Fruit fly (Drosophila melanogaster): ENCODE results near the gene CG33229.

CG33229 gene

DNA sequence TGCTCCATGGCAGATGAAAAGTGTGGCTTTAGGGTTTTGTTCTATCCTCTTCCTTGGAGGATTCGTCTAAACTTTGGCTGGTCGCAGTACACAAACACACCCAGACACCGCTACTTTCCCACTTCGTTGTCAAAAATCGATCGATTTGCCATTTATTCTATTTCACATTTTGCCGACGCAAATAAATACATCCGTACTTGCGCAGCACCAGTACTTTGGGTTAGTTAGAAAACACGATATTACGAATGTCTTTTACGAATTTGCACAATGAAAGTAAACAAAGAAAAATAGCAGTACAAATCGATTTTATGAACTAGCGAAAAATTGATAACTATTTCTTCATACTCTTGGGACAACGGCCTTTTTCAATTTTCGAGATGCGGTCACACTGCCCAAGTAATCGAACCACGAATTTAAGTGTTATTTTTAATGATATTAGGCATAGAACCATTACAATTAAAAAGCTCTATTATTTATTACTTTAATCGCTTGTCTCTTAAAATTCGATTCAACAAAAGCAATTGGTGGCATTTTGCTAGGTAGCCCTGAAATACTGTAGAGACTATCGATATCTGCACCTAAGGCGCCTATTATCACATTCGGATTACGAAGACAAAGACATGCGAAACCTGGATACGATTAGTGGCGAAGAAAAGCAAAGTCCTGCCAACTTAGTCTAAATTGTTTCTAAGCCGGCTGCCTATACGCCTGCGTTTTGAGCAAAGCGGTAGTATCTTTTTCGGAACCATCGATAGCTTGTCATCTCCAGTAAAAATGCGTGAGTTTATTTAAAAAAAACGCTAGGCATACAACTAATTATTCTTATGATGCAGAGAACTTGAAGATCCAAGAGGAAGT is 34.2 kb downstream of the CG33229 start, which contains the start of the genes DIP2 and wac (continued):
- TF ChIP-seq CG1792 (GFP tag; optimal IDR thresholded peaks at IDR 0.05) (peak; percentile 69), chn (GFP tag; optimal IDR thresholded peaks at IDR 0.05) (peak; percentile 83), Med (GFP tag) (peak; percentile 98), ind (GFP tag; optimal IDR thresholded peaks at IDR 0.05) (peak; percentile 83), CG3281 (GFP tag; optimal IDR thresholded peaks at IDR 0.05) (peak; percentile 57), CG6854 (GFP tag; optimal IDR thresholded peaks at IDR 0.05) (peak; percentile 50), CG8924 (tag; optimal IDR thresholded peaks at IDR 0.05) (peak; percentile 74), Hr51 (GFP tag; optimal IDR thresholded peaks at IDR 0.05) (peak in 1 of 2 experiments; percentile 82), CG7372 (GFP tag; IDR thresholded peaks at IDR 0.05) (peak; percentile 52), CG3065 (GFP tag; optimal IDR thresholded peaks at IDR 0.05) (peak; percentile 64), CG10543 (GFP tag; optimal IDR thresholded peaks at IDR 0.05) (peak; percentile 78), CG6689 (GFP tag; IDR thresholded peaks at IDR 0.05) (peak; percentile 40; the same call in 1 of the 2 replicates), CoRest (tag; optimal IDR thresholded peaks at IDR 0.05) (peak; percentile 71), CG4282 (GFP tag; optimal IDR thresholded peaks at IDR 0.05) (peak; percentile 86), Dad (GFP tag; optimal IDR thresholded peaks at IDR 0.05) (peak; percentile 79), CG13123 (GFP tag; optimal IDR thresholded peaks at IDR 0.05) (peak; percentile 60), cas (GFP tag; IDR thresholded peaks at IDR 0.05) (no peak), CG13894 (tag; optimal IDR thresholded peaks at IDR 0.05) (peak; percentile 45), CG12744 (GFP tag; optimal IDR thresholded peaks at IDR 0.05) (peak; percentile 67), gem (tag; optimal IDR thresholded peaks at IDR 0.05) (no peak), en (GFP tag; optimal IDR thresholded peaks at IDR 0.05) (peak; percentile 21), twi (tag; optimal IDR thresholded peaks at IDR 0.05) (no peak), CG32532 (GFP tag; IDR thresholded peaks at IDR 0.05) (peak; percentile 85), Gsc (GFP tag; IDR thresholded peaks at IDR 0.05) (no peak), CG17612 (GFP tag; IDR thresholded peaks at IDR 0.05) (peak; percentile 36; the same call in 1 of the 2 replicates), CG2712 (tag; optimal IDR thresholded peaks at IDR 0.05) (peak; percentile 74), chif (GFP tag; optimal IDR thresholded peaks at IDR 0.05) (peak; percentile 77 to 83), CG10267 (tag; optimal IDR thresholded peaks at IDR 0.05) (peak; percentile 79), toy (GFP tag; IDR thresholded peaks at IDR 0.05) (no peak), yki (optimal IDR thresholded peaks at IDR 0.05) (no peak), seq (GFP tag; IDR thresholded peaks at IDR 0.05) (no peak; the same call in 1 of the 2 replicates), Adf1 (GFP tag; IDR thresholded peaks at IDR 0.05) (peak; percentile 36), vvl (GFP tag; IDR thresholded peaks at IDR 0.05) (peak; percentile 89), Hr78 (GFP tag; optimal IDR thresholded peaks at IDR 0.05) (no peak), CG8281 (tag; optimal IDR thresholded peaks at IDR 0.05) (no peak), stc (GFP tag; IDR thresholded peaks at IDR 0.05) (peak; percentile 45), Antp (GFP tag; optimal IDR thresholded peaks at IDR 0.05) (peak; percentile 94), dimm (GFP tag; IDR thresholded peaks at IDR 0.05) (no peak), CG4328 (GFP tag; optimal IDR thresholded peaks at IDR 0.05) (peak; percentile 32), knrl (GFP tag; IDR thresholded peaks at IDR 0.05; ENCODE audit: partially characterized antibody) (peak; percentile 90), Dref (GFP tag; IDR thresholded peaks at IDR 0.05) (peak; percentile 84), Neu2 (GFP tag; optimal IDR thresholded peaks at IDR 0.05; ENCODE audit: borderline replicate concordance) (peak; percentile 22), Dll (GFP tag; IDR thresholded peaks at IDR 0.05; ENCODE audit: partially characterized antibody) (peak; percentile 96), so (GFP tag; IDR thresholded peaks at IDR 0.05) (peak; percentile 73; the same call in 2 of the 3 replicates), CG8290 (GFP tag; optimal IDR thresholded peaks at IDR 0.05) (peak; percentile 60), CG8290 (tag; optimal IDR thresholded peaks at IDR 0.05) (peak; percentile 27 to 90), CG1602 (GFP tag; optimal IDR thresholded peaks at IDR 0.05) (peak; percentile 42), Aef1 (GFP tag; IDR thresholded peaks at IDR 0.05) (peak; percentile 54; the same call in 2 of the 3 replicates), zen (tag; optimal IDR thresholded peaks at IDR 0.05) (peak; percentile 57), NFAT (GFP tag; IDR thresholded peaks at IDR 0.05) (peak; percentile 88)

Data from whole organism, embryonic.